Fruit fly (Drosophila melanogaster): ENCODE results near the gene CG17195.
A peak's percentile ranks its signal among the peaks of the same experiment; 100 is the strongest.

Gene CG17195

dm6 chr3R:25737735-25738371 lies 39.1 kb downstream of the CG17195 start (continued):
- TF ChIP-seq seq (GFP tag; IDR thresholded peaks at IDR 0.05) = peak; percentile 69
- TF ChIP-seq toy (GFP tag; IDR thresholded peaks at IDR 0.05) = peak; percentile 34; the same call in 1 of the 2 replicates
- TF ChIP-seq chinmo (GFP tag; IDR thresholded peaks at IDR 0.05; ENCODE audit: partially characterized antibody) = no peak
- peak; percentile 89 for TF ChIP-seq salm (tag; optimal IDR thresholded peaks at IDR 0.05)
- TF ChIP-seq mld (GFP tag; IDR thresholded peaks at IDR 0.05; ENCODE audit: partially characterized antibody) = no peak
- TF ChIP-seq CG11456 (GFP tag; IDR thresholded peaks at IDR 0.05) = peak; percentile 90
- peak; percentile 94 for TF ChIP-seq Xbp1 (GFP tag; optimal IDR thresholded peaks at IDR 0.05)
- no peak; the same call in 2 of the 3 replicates for TF ChIP-seq CG17361 (GFP tag; IDR thresholded peaks at IDR 0.05)
- TF ChIP-seq Ada2b (GFP tag; IDR thresholded peaks at IDR 0.05) = peak; percentile 92
- peak; percentile 89 for TF ChIP-seq gro (GFP tag; optimal IDR thresholded peaks at IDR 0.05)
- peak; percentile 69; the same call in 1 of the 3 replicates for TF ChIP-seq CG11560 (tag; IDR thresholded peaks at IDR 0.05)
- peak; percentile 76 for TF ChIP-seq CG11695 (GFP tag; IDR thresholded peaks at IDR 0.05)
- TF ChIP-seq TFAM (GFP tag; optimal IDR thresholded peaks at IDR 0.05) = peak; percentile 67
- peak; percentile 25 for TF ChIP-seq exex (tag; optimal IDR thresholded peaks at IDR 0.05)
- peak in 1 of 2 experiments; percentile 85 for TF ChIP-seq Hr78 (GFP tag; optimal IDR thresholded peaks at IDR 0.05)
- TF ChIP-seq D19A (tag; optimal IDR thresholded peaks at IDR 0.05) = peak; percentile 89
- no peak for TF ChIP-seq h (optimal IDR thresholded peaks at IDR 0.05)
- TF ChIP-seq Dbx (GFP tag; IDR thresholded peaks at IDR 0.05) = peak; percentile 83
- peak; percentile 90 for TF ChIP-seq CG3726 (GFP tag; IDR thresholded peaks at IDR 0.05)
- peak; percentile 90 for TF ChIP-seq CG1792 (GFP tag; optimal IDR thresholded peaks at IDR 0.05)
- peak; percentile 10 for TF ChIP-seq CG17912 (GFP tag; optimal IDR thresholded peaks at IDR 0.05)
- peak; percentile 93 for TF ChIP-seq CG1024 (GFP tag; IDR thresholded peaks at IDR 0.05)
- TF ChIP-seq CG2199 (GFP tag; IDR thresholded peaks at IDR 0.05) = peak; percentile 91; the same call in 2 of the 3 replicates
- no peak for TF ChIP-seq vnd (GFP tag; IDR thresholded peaks at IDR 0.05; ENCODE audit: partially characterized antibody)
- peak; percentile 46 for TF ChIP-seq CG6854 (GFP tag; optimal IDR thresholded peaks at IDR 0.05)
- peak; percentile 96 for TF ChIP-seq gem (tag; optimal IDR thresholded peaks at IDR 0.05)
- peak; percentile 90 for TF ChIP-seq peb (GFP tag; IDR thresholded peaks at IDR 0.05)
- peak; percentile 47 for TF ChIP-seq CG7928 (GFP tag; optimal IDR thresholded peaks at IDR 0.05)
- TF ChIP-seq Pdp1 (GFP tag; optimal IDR thresholded peaks at IDR 0.05) = peak; percentile 92 to 96
- TF ChIP-seq Mes4 (GFP tag; optimal IDR thresholded peaks at IDR 0.05) = peak; percentile 94
- no peak for TF ChIP-seq Tbp (GFP tag; optimal IDR thresholded peaks at IDR 0.05)
- peak; percentile 88 for TF ChIP-seq Atf-2 (GFP tag; optimal IDR thresholded peaks at IDR 0.05)
- TF ChIP-seq sna (GFP tag; IDR thresholded peaks at IDR 0.05; ENCODE audit: partially characterized antibody) = no peak
- peak; percentile 88 for TF ChIP-seq ab (GFP tag; optimal IDR thresholded peaks at IDR 0.05)
- TF ChIP-seq CG1832 (GFP tag; optimal IDR thresholded peaks at IDR 0.05) = no peak
- TF ChIP-seq hb (GFP tag; IDR thresholded peaks at IDR 0.05; ENCODE audit: partially characterized antibody) = no peak
- TF ChIP-seq PHDP (tag; optimal IDR thresholded peaks at IDR 0.05) = peak; percentile 94
- peak; percentile 90 for TF ChIP-seq ase (GFP tag; IDR thresholded peaks at IDR 0.05)
- no peak for TF ChIP-seq HLHmδ (GFP tag; optimal IDR thresholded peaks at IDR 0.05)
- no peak for TF ChIP-seq CG7745 (tag; optimal IDR thresholded peaks at IDR 0.05)
- TF ChIP-seq Spps (tag; optimal IDR thresholded peaks at IDR 0.05) = peak; percentile 93
- no peak for TF ChIP-seq fru (optimal IDR thresholded peaks at IDR 0.05)
- TF ChIP-seq CG14014 (GFP tag; IDR thresholded peaks at IDR 0.05) = peak; percentile 85
- TF ChIP-seq CG11398 (GFP tag; optimal IDR thresholded peaks at IDR 0.05) = peak; percentile 91
- TF ChIP-seq Optix (GFP tag; IDR thresholded peaks at IDR 0.05) = peak; percentile 87
- TF ChIP-seq luna (GFP tag; optimal IDR thresholded peaks at IDR 0.05) = peak; percentile 51
- TF ChIP-seq dan (GFP tag; IDR thresholded peaks at IDR 0.05) = peak; percentile 35; the same call in 1 of the 2 replicates
- TF ChIP-seq CG17802 (tag; optimal IDR thresholded peaks at IDR 0.05) = peak; percentile 92
- peak; percentile 82 for TF ChIP-seq CG9932 (GFP tag; IDR thresholded peaks at IDR 0.05)
- TF ChIP-seq CG10979 (tag; optimal IDR thresholded peaks at IDR 0.05) = peak; percentile 97

Data from whole organism, embryonic.